Fruit fly (Drosophila melanogaster) ovary, adult (tissue): ENCODE measurements around the gene CG4576.

Source experiments
- CG17801 ChIP-seq: fragments of 200-800 bp; optimal IDR thresholded peaks from 2 replicates; lab custom pipeline; 2019; ENCODE audit warnings: missing biosample characterization, mild to moderate bottlenecking, missing genetic modification characterization, moderate library complexity; ENCODE audit not compliant: partially characterized antibody

CG4576 gene

dm6 chr3R:15827559-15827958, 2.0 kb downstream of the CG4576 start:
- no peak for TF ChIP-seq CG17801

DNA sequence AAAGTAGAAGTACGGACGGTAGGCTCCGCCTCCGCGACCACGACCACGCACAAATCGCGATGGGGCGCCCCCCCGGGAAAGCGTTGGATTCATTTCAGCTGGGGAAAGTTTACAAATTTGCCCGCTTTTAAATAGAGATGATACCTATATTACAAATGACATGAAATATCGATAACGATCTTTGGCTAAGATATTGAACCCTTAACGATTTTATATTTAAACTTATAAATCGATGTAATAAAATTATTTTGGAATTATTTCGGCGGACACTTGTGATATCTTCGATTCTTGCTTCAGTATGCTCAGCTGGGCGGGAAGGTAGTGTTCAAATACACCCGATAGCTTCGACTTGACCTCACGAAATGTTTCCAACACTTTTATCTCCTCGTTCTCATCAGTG, 7.0 kb downstream of the CG4576 start, which contains the start of gene rec:
TSS of gene rec (minus strand) at position 108 of the 400 bp plus-strand sequence.
- TF ChIP-seq CG17801 = no peak

dm6 chr3R:15833332-15833731, 7.8 kb downstream of the CG4576 start, which contains the start of gene CG43318:
Gene CG43318 (minus strand): TSS chr3R:15833432.
- TF ChIP-seq CG17801 = no peak

dm6 chr3R:15834375-15835031, 9.0 kb downstream of the CG4576 start, which contains the start of the genes CG43317 and Arpc3A:
Gene CG43317 (minus strand): TSS chr3R:15834425.
Gene Arpc3A (plus strand): TSS chr3R:15834648.
- TF ChIP-seq CG17801 = no peak

dm6 chr3R:15836864-15837824, 11.6 kb downstream of the CG4576 start, which contains the start of the genes ND-23 and spn-E:
Gene ND-23 (minus strand): TSS chr3R:15837117.
Gene spn-E (plus strand): TSS chr3R:15837419.
- peak; percentile 77 for TF ChIP-seq CG17801

dm6 chr3R:15839294-15839693, 13.7 kb downstream of the CG4576 start, which contains the start of gene Pbp45:
Gene Pbp45 (minus strand): TSS chr3R:15839515.
- TF ChIP-seq CG17801 = no peak

DNA sequence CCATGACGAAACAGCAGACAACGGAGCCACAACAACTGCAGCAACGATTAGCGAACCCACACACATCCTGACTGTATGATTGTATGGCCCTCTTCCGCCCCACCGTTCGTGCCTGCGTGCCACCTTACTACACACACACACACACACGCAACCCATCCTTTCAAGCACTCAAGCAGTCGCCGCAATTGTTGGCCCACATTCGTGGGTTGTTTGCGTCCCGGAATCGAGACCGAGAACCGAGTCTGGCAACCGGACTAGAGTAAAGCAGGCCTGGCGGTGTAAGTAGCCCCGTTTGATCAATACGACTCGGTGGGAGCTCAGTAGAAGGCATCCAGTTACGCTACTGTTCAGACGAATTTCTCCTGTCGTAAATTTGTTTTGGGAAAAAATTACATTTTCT, 20.7 kb downstream of the CG4576 start, which contains the start of gene CG4546:
TSS of gene CG4546 (plus strand) at position 301 of the 400 bp plus-strand sequence.
- no peak for TF ChIP-seq CG17801

dm6 chr3R:15851912-15852311, 26.4 kb downstream of the CG4576 start:
- no peak for TF ChIP-seq CG17801

dm6 chr3R:15853347-15853746, 27.8 kb downstream of the CG4576 start, which contains the start of gene cv-d:
Gene cv-d (minus strand): TSS chr3R:15853581.
- no peak for TF ChIP-seq CG17801

DNA sequence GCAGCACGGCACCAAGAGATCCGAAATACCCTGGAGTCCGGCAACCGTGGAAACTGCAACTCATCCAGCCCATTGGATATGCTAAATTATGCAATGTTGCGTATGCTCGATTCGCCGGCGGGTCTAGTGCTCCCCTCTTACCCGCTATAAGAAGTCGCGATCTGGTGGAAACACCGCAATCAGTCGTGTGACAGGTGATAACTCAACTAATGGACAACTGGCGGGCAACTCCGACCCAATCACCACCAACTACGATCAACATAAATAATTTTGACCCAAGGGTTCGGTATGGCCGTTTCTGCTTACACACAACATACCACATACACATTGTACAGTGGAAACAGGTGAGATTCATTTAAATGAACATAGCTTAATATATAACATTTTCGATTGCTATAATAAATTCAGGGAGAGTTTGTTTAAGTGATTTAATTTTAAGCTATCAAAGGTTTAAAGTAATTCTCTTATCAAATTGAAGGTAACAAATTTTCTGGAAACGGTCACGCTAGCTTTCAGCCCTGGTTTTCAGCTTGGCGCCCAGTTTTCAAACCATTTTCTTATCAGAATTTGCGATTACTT, 31.7 kb downstream of the CG4576 start, which contains the start of gene Hmt-1:
TSS of gene Hmt-1 (minus strand) at position 282 of the 579 bp plus-strand sequence.
- peak; percentile 42 for TF ChIP-seq CG17801

- no peak for TF ChIP-seq CG17801
Observed at dm6 chr3R:15859896-15860295, 34.3 kb downstream of the CG4576 start, which contains the start of gene CG9632. Gene CG9632 (plus strand): TSS chr3R:15860196.

dm6 chr3R:15872829-15873440, 47.4 kb downstream of the CG4576 start:
- no peak for TF ChIP-seq CG17801

- no peak for TF ChIP-seq CG17801
Observed at dm6 chr3R:15875611-15876010, 50.1 kb downstream of the CG4576 start, which contains the start of gene CG31183. Gene CG31183 (minus strand): TSS chr3R:15875939.
